Worm (Caenorhabditis elegans) whole organism, young adult: Measurements from ENCODE around the gene R05G6.4.

ENCODE experiments used
- attf-6 ChIP-seq: fragments of 200-800 bp; sonication (Bioruptor generic); IDR thresholded peaks from 2 replicates; pipeline ENCODE4 v1.3.6; 2022; ENCODE audit warnings: missing genetic modification reagents, missing genetic modification characterization, missing compliant biosample characterization
- ets-4 ChIP-seq: fragments of 200-800 bp; sonication (Bioruptor generic); optimal IDR thresholded peaks from 2 replicates; lab custom pipeline; 2018; ENCODE audit warnings: mild to moderate bottlenecking, missing genetic modification characterization, missing compliant biosample characterization

- TF ChIP-seq ets-4 (no peak), attf-6 (no peak)
These were observed 13.7 kb upstream of the R05G6.4 start for ce11 chrIV:7499302-7499701.
